Fruit fly (Drosophila melanogaster): ENCODE results near the gene Kap-alpha3.

Kap-alpha3 gene

dm6 chr3R:9527907-9528842 lies 49.4 kb downstream of the Kap-alpha3 start (continued):
- TF ChIP-seq sima (GFP tag; optimal IDR thresholded peaks at IDR 0.05) (peak; percentile 63), trh (GFP tag; optimal IDR thresholded peaks at IDR 0.05) (peak; percentile 14), Ssrp (tag; optimal IDR thresholded peaks at IDR 0.05) (peak; percentile 42), inv (GFP tag; IDR thresholded peaks at IDR 0.05; ENCODE audit: partially characterized antibody) (peak; percentile 35; the same call in 1 of the 2 replicates), CG17829 (tag; optimal IDR thresholded peaks at IDR 0.05) (peak; percentile 74), Oaz (GFP tag; IDR thresholded peaks at IDR 0.05) (peak; percentile 68), en (GFP tag; optimal IDR thresholded peaks at IDR 0.05) (peak; percentile 70), CG17361 (GFP tag; IDR thresholded peaks at IDR 0.05) (peak; percentile 86), Blimp-1 (GFP tag; optimal IDR thresholded peaks at IDR 0.05) (peak; percentile 83), gcm (GFP tag; optimal IDR thresholded peaks at IDR 0.05) (peak; percentile 43), zfh1 (GFP tag; IDR thresholded peaks at IDR 0.05) (peak; percentile 91), Hand (GFP tag; optimal IDR thresholded peaks at IDR 0.05) (peak; percentile 67), jumu (GFP tag; optimal IDR thresholded peaks at IDR 0.05) (peak; percentile 90), CG15479 (GFP tag; optimal IDR thresholded peaks at IDR 0.05) (no peak), Meics (GFP tag; optimal IDR thresholded peaks at IDR 0.05) (peak; percentile 95), CG17612 (GFP tag; IDR thresholded peaks at IDR 0.05) (peak; percentile 77), shn (GFP tag; optimal IDR thresholded peaks at IDR 0.05) (peak; percentile 83), Bdp1 (GFP tag; optimal IDR thresholded peaks at IDR 0.05) (peak; percentile 72), Scr (GFP tag; IDR thresholded peaks at IDR 0.05; ENCODE audit: partially characterized antibody) (no peak), ATbp (GFP tag; optimal IDR thresholded peaks at IDR 0.05) (peak; percentile 81), CG12155 (GFP tag; optimal IDR thresholded peaks at IDR 0.05) (peak; percentile 70), CG9437 (GFP tag; optimal IDR thresholded peaks at IDR 0.05) (peak; percentile 61), CG11093 (GFP tag; IDR thresholded peaks at IDR 0.05) (peak; percentile 66; the same call in 2 of the 3 replicates), Kr (GFP tag; optimal IDR thresholded peaks at IDR 0.05) (no peak), Mes4 (GFP tag; optimal IDR thresholded peaks at IDR 0.05) (peak; percentile 55), Med (GFP tag) (peak; percentile 100), tx (GFP tag; optimal IDR thresholded peaks at IDR 0.05) (peak; percentile 69), Jarid2 (GFP tag; optimal IDR thresholded peaks at IDR 0.05) (no peak), ara (GFP tag; IDR thresholded peaks at IDR 0.05) (peak; percentile 74), CG4730 (GFP tag; IDR thresholded peaks at IDR 0.05) (peak; percentile 81), CG8944 (GFP tag; optimal IDR thresholded peaks at IDR 0.05) (peak; percentile 70), CG2129 (GFP tag; IDR thresholded peaks at IDR 0.05; ENCODE audit: partially characterized antibody) (no peak), fu2 (GFP tag; optimal IDR thresholded peaks at IDR 0.05) (peak; percentile 78), ttk (GFP tag; IDR thresholded peaks at IDR 0.05) (peak; percentile 82), Lpt (GFP tag; optimal IDR thresholded peaks at IDR 0.05) (no peak), da (GFP tag; optimal IDR thresholded peaks at IDR 0.05) (peak; percentile 64), HLHmδ (GFP tag; optimal IDR thresholded peaks at IDR 0.05) (no peak), sisA (GFP tag; IDR thresholded peaks at IDR 0.05) (peak; percentile 86), prd (optimal IDR thresholded peaks at IDR 0.05) (no peak), prd (GFP tag; IDR thresholded peaks at IDR 0.05) (peak; percentile 92), fd102C (GFP tag; optimal IDR thresholded peaks at IDR 0.05) (no peak), Camta (GFP tag; optimal IDR thresholded peaks at IDR 0.05) (peak; percentile 77), ewg (GFP tag; optimal IDR thresholded peaks at IDR 0.05) (no peak), CG18476 (GFP tag; optimal IDR thresholded peaks at IDR 0.05) (peak; percentile 72), Stat92E (GFP tag; optimal IDR thresholded peaks at IDR 0.05) (no peak), CG18599 (GFP tag; optimal IDR thresholded peaks at IDR 0.05) (peak; percentile 97), D19B (GFP tag; optimal IDR thresholded peaks at IDR 0.05) (peak; percentile 87), CG7786 (GFP tag; optimal IDR thresholded peaks at IDR 0.05) (peak; percentile 87)

Measured in whole organism, embryonic.